Worm (Caenorhabditis elegans) whole organism, mixed stage, embryonic: ENCODE measurements around the gene F53B3.3.

ENCODE experiments used
- M03D4.4 ChIP-seq: sonication (generic microtip); optimal IDR thresholded peaks from 2 replicates; lab custom pipeline; 2017; ENCODE audit warnings: mild to moderate bottlenecking, missing genetic modification characterization, missing compliant biosample characterization
- bed-3 ChIP-seq: fragments of 200-800 bp; sonication (Bioruptor generic); optimal IDR thresholded peaks from 3 replicates; lab custom pipeline; 2018; ENCODE audit warnings: mild to moderate bottlenecking, missing genetic modification characterization, moderate library complexity, missing compliant biosample characterization
- blmp-1 ChIP-seq: fragments of 150-350 bp; optimal IDR thresholded peaks from 2 replicates; lab custom pipeline; 2014; ENCODE audit warnings: missing biosample characterization, missing genetic modification characterization
- ceh-39 ChIP-seq: fragments of 150-350 bp; optimal IDR thresholded peaks from 2 replicates; lab custom pipeline; 2014; ENCODE audit warnings: missing biosample characterization, missing genetic modification characterization
- ceh-43 ChIP-seq: fragments of 200-800 bp; sonication (Bioruptor generic); optimal IDR thresholded peaks from 2 replicates; lab custom pipeline; 2018; ENCODE audit warnings: mild to moderate bottlenecking, missing genetic modification characterization, moderate library complexity, missing compliant biosample characterization
- ceh-83 ChIP-seq: fragments of 200-800 bp; sonication (Bioruptor generic); optimal IDR thresholded peaks from 2 replicates; lab custom pipeline; 2018; ENCODE audit warnings: mild to moderate bottlenecking, missing genetic modification characterization, missing compliant biosample characterization
- cnd-1 ChIP-seq: fragments of 200-800 bp; sonication (Bioruptor generic); optimal IDR thresholded peaks from 2 replicates; lab custom pipeline; 2018; ENCODE audit warnings: mild to moderate bottlenecking, missing genetic modification characterization, missing compliant biosample characterization
- drap-1 ChIP-seq: fragments of 200-800 bp; sonication (Bioruptor generic); optimal IDR thresholded peaks from 3 replicates; lab custom pipeline; 2018; ENCODE audit warnings: mild to moderate bottlenecking, missing genetic modification characterization, missing compliant biosample characterization
- elt-1 ChIP-seq: sonication (generic microtip); optimal IDR thresholded peaks from 2 replicates; lab custom pipeline; 2017; ENCODE audit warnings: missing genetic modification characterization, mild to moderate bottlenecking, missing compliant biosample characterization, antibody characterized with exemption, moderate library complexity, borderline replicate concordance; ENCODE audit not compliant: insufficient read depth
- elt-3 ChIP-seq: fragments of 150-350 bp; optimal IDR thresholded peaks from 2 replicates; lab custom pipeline; 2014; ENCODE audit warnings: missing biosample characterization, missing genetic modification characterization
- flh-1 ChIP-seq: fragments of 200-800 bp; sonication (Bioruptor generic); optimal IDR thresholded peaks from 2 replicates; lab custom pipeline; 2018; ENCODE audit warnings: mild to moderate bottlenecking, missing genetic modification characterization, moderate library complexity, missing compliant biosample characterization
- ham-2 ChIP-seq: fragments of 200-800 bp; sonication (Bioruptor generic); optimal IDR thresholded peaks from 2 replicates; lab custom pipeline; 2018; ENCODE audit warnings: mild to moderate bottlenecking, missing genetic modification characterization, missing compliant biosample characterization
- hlh-1 ChIP-seq: fragments of 150-350 bp; optimal IDR thresholded peaks from 2 replicates; lab custom pipeline; 2014; ENCODE audit warnings: missing biosample characterization, missing genetic modification reagents, missing genetic modification characterization
- lin-13 ChIP-seq: fragments of 150-350 bp; optimal IDR thresholded peaks from 2 replicates; lab custom pipeline; 2014; ENCODE audit warnings: missing biosample characterization, missing genetic modification characterization
- lin-32 ChIP-seq: fragments of 200-800 bp; sonication (Bioruptor generic); optimal IDR thresholded peaks from 2 replicates; lab custom pipeline; 2018; ENCODE audit warnings: mild to moderate bottlenecking, missing genetic modification characterization, missing compliant biosample characterization
- lsy-2 ChIP-seq: fragments of 150-350 bp; optimal IDR thresholded peaks from 2 replicates; lab custom pipeline; 2014; ENCODE audit warnings: missing biosample characterization, missing genetic modification characterization
- mab-5 ChIP-seq: fragments of 150-350 bp; optimal IDR thresholded peaks from 2 replicates; lab custom pipeline; 2014; ENCODE audit warnings: missing biosample characterization, missing genetic modification characterization
- mep-1 ChIP-seq: fragments of 150-350 bp; optimal IDR thresholded peaks from 2 replicates; lab custom pipeline; 2017; ENCODE audit warnings: missing biosample characterization, missing genetic modification reagents, missing genetic modification characterization, inconsistent platforms
- nhr-12 ChIP-seq: fragments of 150-350 bp; optimal IDR thresholded peaks from 2 replicates; lab custom pipeline; 2014; ENCODE audit warnings: missing biosample characterization, missing genetic modification characterization
- nhr-2 ChIP-seq: fragments of 150-350 bp; optimal IDR thresholded peaks from 2 replicates; lab custom pipeline; 2014; ENCODE audit warnings: missing biosample characterization, missing genetic modification characterization
- nhr-237 ChIP-seq: fragments of 150-350 bp; optimal IDR thresholded peaks from 2 replicates; lab custom pipeline; 2014; ENCODE audit warnings: missing biosample characterization, missing genetic modification characterization
- nhr-28 ChIP-seq: fragments of 150-350 bp; optimal IDR thresholded peaks from 2 replicates; lab custom pipeline; 2014; ENCODE audit warnings: missing biosample characterization, missing genetic modification characterization
- nhr-76 ChIP-seq: sonication (generic microtip); optimal IDR thresholded peaks from 2 replicates; lab custom pipeline; 2017; ENCODE audit warnings: missing biosample characterization, missing genetic modification characterization
- pha-4 ChIP-seq: fragments of 150-350 bp; optimal IDR thresholded peaks from 2 replicates; lab custom pipeline; 2018; ENCODE audit warnings: missing biosample characterization, missing genetic modification reagents, missing genetic modification characterization
- snpc-4 ChIP-seq: fragments of 150-350 bp; optimal IDR thresholded peaks from 2 replicates; lab custom pipeline; 2014; ENCODE audit warnings: missing biosample characterization, missing genetic modification characterization
- sptf-1 ChIP-seq: sonication (generic microtip); optimal IDR thresholded peaks from 2 replicates; lab custom pipeline; 2017; ENCODE audit warnings: mild to moderate bottlenecking, missing genetic modification characterization, moderate library complexity, missing compliant biosample characterization
- tbx-8 ChIP-seq: fragments of 200-800 bp; sonication (Bioruptor generic); optimal IDR thresholded peaks from 2 replicates; lab custom pipeline; 2018; ENCODE audit warnings: mild to moderate bottlenecking, missing genetic modification characterization, moderate library complexity, missing compliant biosample characterization
- unc-120 ChIP-seq: sonication (generic microtip); optimal IDR thresholded peaks from 2 replicates; lab custom pipeline; 2017; ENCODE audit warnings: missing genetic modification characterization, missing compliant biosample characterization; ENCODE audit not compliant: poor library complexity, severe bottlenecking
- unc-39 ChIP-seq: fragments of 150-350 bp; optimal IDR thresholded peaks from 2 replicates; lab custom pipeline; 2014; ENCODE audit warnings: missing biosample characterization, missing genetic modification characterization
- unc-62 ChIP-seq: fragments of 150-350 bp; optimal IDR thresholded peaks from 2 replicates; lab custom pipeline; 2014; ENCODE audit warnings: missing biosample characterization, missing genetic modification reagents, missing genetic modification characterization
- zip-8 ChIP-seq: fragments of 150-350 bp; optimal IDR thresholded peaks from 2 replicates; lab custom pipeline; 2014; ENCODE audit warnings: missing biosample characterization, missing genetic modification characterization
- ztf-11 ChIP-seq: fragments of 150-350 bp; optimal IDR thresholded peaks from 2 replicates; lab custom pipeline; 2014; ENCODE audit warnings: missing biosample characterization, missing genetic modification characterization

Gene F53B3.3

ce11 chrX:2909227-2909626 is 38.3 kb upstream of the F53B3.3 start, which contains the start of gene nmy-1:
nmy-1 (plus strand) TSS chrX:2909527.
- TF ChIP-seq pha-4, result no peak
- TF ChIP-seq nhr-2, result no peak
- no peak for TF ChIP-seq nhr-12 (tag; lab: Kevin White, UChicago)
- no peak for TF ChIP-seq mab-5 (tag; lab: Kevin White, UChicago)
- no peak for TF ChIP-seq lin-32
- TF ChIP-seq drap-1 (GFP tag; lab: Kevin White, UChicago), result no peak
- no peak for TF ChIP-seq tbx-8 (GFP tag; lab: Kevin White, UChicago)
- TF ChIP-seq zip-8 (tag; lab: Kevin White, UChicago), result no peak
- no peak for TF ChIP-seq bed-3 (GFP tag; lab: Kevin White, UChicago)
- TF ChIP-seq unc-39 (tag; lab: Kevin White, UChicago), result no peak
- no peak for TF ChIP-seq ceh-83 (GFP tag; lab: Kevin White, UChicago)
- no peak for TF ChIP-seq flh-1 (GFP tag; lab: Kevin White, UChicago)

- peak; percentile 5 for TF ChIP-seq pha-4
- TF ChIP-seq unc-62 (GFP tag; lab: Kevin White, UChicago), result peak; percentile 27
- TF ChIP-seq elt-1 (tag; lab: Kevin White, UChicago), result peak; percentile 76
- no peak for TF ChIP-seq bed-3 (GFP tag; lab: Kevin White, UChicago)
- no peak for TF ChIP-seq lin-32
- peak; percentile 13 for TF ChIP-seq ham-2 (GFP tag; lab: Kevin White, UChicago)
- peak; percentile 27 for TF ChIP-seq drap-1 (GFP tag; lab: Kevin White, UChicago)
Observed at ce11 chrX:2907296-2907873, 36.4 kb upstream of the F53B3.3 start.

- TF ChIP-seq hlh-1 (tag; lab: Kevin White, UChicago) (no peak), nhr-237 (tag; lab: Kevin White, UChicago) (no peak), sptf-1 (no peak), unc-39 (tag; lab: Kevin White, UChicago) (no peak), lin-32 (no peak), snpc-4 (tag; lab: Kevin White, UChicago) (no peak), mab-5 (tag; lab: Kevin White, UChicago) (no peak), elt-3 (tag; lab: Kevin White, UChicago) (no peak), nhr-76 (tag; lab: Kevin White, UChicago) (no peak), ztf-11 (tag; lab: Kevin White, UChicago) (no peak), mep-1 (no peak), lsy-2 (tag; lab: Kevin White, UChicago) (no peak), nhr-28 (no peak), ceh-83 (GFP tag; lab: Kevin White, UChicago) (no peak)
Observed at ce11 chrX:2906062-2906732, 35.3 kb upstream of the F53B3.3 start.

ce11 chrX:2903715-2904419 is 32.9 kb upstream of the F53B3.3 start:
- TF ChIP-seq unc-62 (GFP tag; lab: Kevin White, UChicago) (peak; percentile 68), lsy-2 (tag; lab: Kevin White, UChicago) (no peak), sptf-1 (no peak)

- no peak for TF ChIP-seq ceh-83 (GFP tag; lab: Kevin White, UChicago)
- TF ChIP-seq elt-1 (tag; lab: Kevin White, UChicago), result peak; percentile 73
Observed at ce11 chrX:2902854-2903253, 31.9 kb upstream of the F53B3.3 start.

- TF ChIP-seq nhr-28 (no peak), cnd-1 (tag; lab: Kevin White, UChicago) (peak; percentile 60), nhr-76 (tag; lab: Kevin White, UChicago) (no peak), ztf-11 (tag; lab: Kevin White, UChicago) (no peak), mep-1 (no peak), ceh-83 (GFP tag; lab: Kevin White, UChicago) (no peak), lin-13 (tag; lab: Kevin White, UChicago) (no peak), unc-62 (GFP tag; lab: Kevin White, UChicago) (no peak), sptf-1 (peak; percentile 48), elt-3 (tag; lab: Kevin White, UChicago) (no peak), zip-8 (tag; lab: Kevin White, UChicago) (no peak), nhr-2 (peak; percentile 76), bed-3 (GFP tag; lab: Kevin White, UChicago) (no peak), ham-2 (GFP tag; lab: Kevin White, UChicago) (peak; percentile 80), unc-120 (tag; lab: Kevin White, UChicago) (no peak), ceh-39 (no peak), blmp-1 (no peak), pha-4 (peak; percentile 52), flh-1 (GFP tag; lab: Kevin White, UChicago) (no peak), lin-32 (peak; percentile 14), drap-1 (GFP tag; lab: Kevin White, UChicago) (no peak), elt-1 (tag; lab: Kevin White, UChicago) (no peak), M03D4.4 (tag; lab: Kevin White, UChicago) (no peak), tbx-8 (GFP tag; lab: Kevin White, UChicago) (no peak), hlh-1 (tag; lab: Kevin White, UChicago) (no peak), ceh-43 (GFP tag; lab: Kevin White, UChicago) (no peak), mab-5 (tag; lab: Kevin White, UChicago) (no peak)
Observed at ce11 chrX:2900897-2901496, 30.1 kb upstream of the F53B3.3 start.
